Fruit fly (Drosophila melanogaster): Measurements from ENCODE around the gene if.
A peak's percentile ranks its signal among the peaks of the same experiment; 100 is the strongest.

Gene if

dm6 chrX:16821216-16821615 lies 38.0 kb upstream of the if start (continued):
- TF ChIP-seq HLH3B (GFP tag; IDR thresholded peaks at IDR 0.05) (0 out of 2 replicates have a peak, but pooled peaks have one; percentile 16), Blimp-1 (GFP tag; optimal IDR thresholded peaks at IDR 0.05) (peak; percentile 30), ac (GFP tag; optimal IDR thresholded peaks at IDR 0.05) (no peak), CG2678 (tag; optimal IDR thresholded peaks at IDR 0.05) (peak; percentile 29), Oli (tag; optimal IDR thresholded peaks at IDR 0.05) (peak; percentile 12)

dm6 chrX:16820665-16821064 lies 37.4 kb upstream of the if start:
- no peak for TF ChIP-seq CG32767 (GFP tag; IDR thresholded peaks at IDR 0.05)
- no peak for TF ChIP-seq Hmr (GFP tag; optimal IDR thresholded peaks at IDR 0.05)
- peak; percentile 73 for TF ChIP-seq CG10979 (tag; optimal IDR thresholded peaks at IDR 0.05)
- TF ChIP-seq CTCF (GFP tag; optimal IDR thresholded peaks at IDR 0.05): peak; percentile 72

dm6 chrX:16818186-16818585 lies 35.0 kb upstream of the if start:
- TF ChIP-seq CG15011 (GFP tag; optimal IDR thresholded peaks at IDR 0.05) (no peak), dati (GFP tag; IDR thresholded peaks at IDR 0.05) (no peak), CG15073 (GFP tag; optimal IDR thresholded peaks at IDR 0.05) (no peak), CG18764 (GFP tag; optimal IDR thresholded peaks at IDR 0.05) (no peak)

dm6 chrX:16816500-16816899 lies 33.3 kb upstream of the if start:
- TF ChIP-seq tin (GFP tag; optimal IDR thresholded peaks at IDR 0.05) (no peak), CG11504 (tag; optimal IDR thresholded peaks at IDR 0.05) (peak; percentile 21), row (GFP tag; IDR thresholded peaks at IDR 0.05) (peak; percentile 56), CG7556 (GFP tag; optimal IDR thresholded peaks at IDR 0.05) (peak; percentile 12), Sry-β (GFP tag; optimal IDR thresholded peaks at IDR 0.05) (peak; percentile 85), luna (GFP tag; optimal IDR thresholded peaks at IDR 0.05) (no peak), CG17361 (GFP tag; IDR thresholded peaks at IDR 0.05) (peak; percentile 33; the same call in 1 of the 3 replicates), Ets65A (GFP tag) (peak; percentile 7), gem (tag; optimal IDR thresholded peaks at IDR 0.05) (peak; percentile 8), CG10565 (GFP tag; optimal IDR thresholded peaks at IDR 0.05) (no peak), CG2678 (tag; optimal IDR thresholded peaks at IDR 0.05) (peak; percentile 11), dmrt99B (tag; optimal IDR thresholded peaks at IDR 0.05) (peak; percentile 8), CG18262 (tag; optimal IDR thresholded peaks at IDR 0.05) (peak; percentile 2), Dip2 (GFP tag; IDR thresholded peaks at IDR 0.05) (no peak), Sox100B (GFP tag; optimal IDR thresholded peaks at IDR 0.05) (peak; percentile 31), CoRest (tag; optimal IDR thresholded peaks at IDR 0.05) (peak; percentile 6), Adf1 (GFP tag; IDR thresholded peaks at IDR 0.05) (peak; percentile 83), sim (GFP tag; IDR thresholded peaks at IDR 0.05) (peak; percentile 37; the same call in 1 of the 2 replicates), pan (optimal IDR thresholded peaks at IDR 0.05) (no peak), pan (GFP tag; optimal IDR thresholded peaks at IDR 0.05 in 1 of 2, IDR thresholded peaks at IDR 0.05 in 1 of 2) (peak in 1 of 2 experiments; percentile 16), CG9727 (GFP tag; optimal IDR thresholded peaks at IDR 0.05) (peak; percentile 0)

- TF ChIP-seq grau (tag; optimal IDR thresholded peaks at IDR 0.05) (peak; percentile 13), Rx (GFP tag; IDR thresholded peaks at IDR 0.05) (peak; percentile 28; the same call in 1 of the 2 replicates), CG7839 (tag; optimal IDR thresholded peaks at IDR 0.05) (peak; percentile 39), Eip74EF (GFP tag; optimal IDR thresholded peaks at IDR 0.05) (peak in 1 of 2 experiments; percentile 26), CG4424 (GFP tag; optimal IDR thresholded peaks at IDR 0.05) (peak; percentile 12), row (GFP tag; IDR thresholded peaks at IDR 0.05) (peak; percentile 57), E2f1 (GFP tag; IDR thresholded peaks at IDR 0.05) (0 out of 2 replicates have a peak, but pooled peaks have one; percentile 21), CG5180 (GFP tag; optimal IDR thresholded peaks at IDR 0.05) (peak; percentile 17), CG13424 (tag; optimal IDR thresholded peaks at IDR 0.05) (peak; percentile 15), CG30403 (GFP tag; optimal IDR thresholded peaks at IDR 0.05) (peak; percentile 11), vvl (GFP tag; IDR thresholded peaks at IDR 0.05) (0 out of 2 replicates have a peak, but pooled peaks have one; percentile 48), CG17359 (tag; optimal IDR thresholded peaks at IDR 0.05) (peak; percentile 8), ranshi (GFP tag; IDR thresholded peaks at IDR 0.05) (peak; percentile 28; the same call in 1 of the 2 replicates), Xrp1 (GFP tag; IDR thresholded peaks at IDR 0.05) (peak; percentile 9; the same call in 1 of the 2 replicates)
Observed at dm6 chrX:16815168-16815567, 31.9 kb upstream of the if start.
